Worm (Caenorhabditis elegans): ENCODE data around the gene F57G12.1.

ce11 chrX:12184393-12184792 is 12.9 kb upstream of the F57G12.1 start:
- TF ChIP-seq egl-27 (tag; optimal IDR thresholded peaks at IDR 0.05) (peak; percentile 19), unc-39 (tag; optimal IDR thresholded peaks at IDR 0.05) (no peak)
